Worm (Caenorhabditis elegans): Measurements from ENCODE around the gene srm-6.

Gene srm-6

DNA sequence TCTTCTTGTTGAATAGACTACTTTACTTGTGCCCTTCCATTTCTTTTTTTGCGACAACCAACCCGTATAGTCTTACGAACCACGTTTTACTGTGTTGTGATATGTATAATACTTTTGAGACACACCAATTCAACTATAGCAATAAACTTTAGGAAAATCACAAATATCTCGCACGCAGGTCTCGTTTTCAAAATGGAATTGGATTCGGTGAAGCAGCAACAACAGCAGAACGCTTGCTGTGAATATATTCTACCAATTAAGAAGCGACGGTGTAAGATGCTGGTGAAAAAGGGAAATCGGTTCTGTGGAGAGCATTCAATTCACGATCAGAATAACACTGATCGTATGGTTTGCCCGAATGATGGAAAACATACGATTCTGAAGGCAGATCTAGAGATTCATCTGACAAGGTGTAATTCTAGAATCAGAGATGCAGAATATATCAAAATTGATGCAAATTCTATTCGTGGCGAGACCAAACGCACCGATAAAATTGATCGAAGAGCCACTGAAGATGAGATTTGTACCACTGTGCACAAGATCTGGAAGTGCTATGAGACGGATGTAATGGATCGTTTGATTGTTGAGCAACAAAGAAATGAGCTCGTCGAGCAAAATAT lies 17.6 kb downstream of the srm-6 start, which contains the start of gene Y49A3A.3 (continued):
- peak; percentile 13 for TF ChIP-seq akir-1 (GFP tag; optimal IDR thresholded peaks at IDR 0.05)
- peak; percentile 2 for TF ChIP-seq lsl-1 (GFP tag; optimal IDR thresholded peaks at IDR 0.05)
- peak; percentile 63 for TF ChIP-seq hrde-1 (tag; optimal IDR thresholded peaks at IDR 0.05; ENCODE audit: borderline replicate concordance)
- peak; percentile 43 for TF ChIP-seq lin-54 (GFP tag; optimal IDR thresholded peaks at IDR 0.05)
- TF ChIP-seq B0261.1 (tag; optimal IDR thresholded peaks at IDR 0.05): no peak
- no peak for TF ChIP-seq D2030.7 (GFP tag; IDR thresholded peaks at IDR 0.05)
- TF ChIP-seq bed-1 (GFP tag; IDR thresholded peaks at IDR 0.05): no peak
- no peak for TF ChIP-seq rpc-1 (optimal IDR thresholded peaks at IDR 0.05)
- TF ChIP-seq rpc-1 (tag; optimal IDR thresholded peaks at IDR 0.05): no peak
- peak; percentile 46 for TF ChIP-seq mel-28 (tag; optimal IDR thresholded peaks at IDR 0.05; ENCODE audit: borderline replicate concordance)
- TF ChIP-seq snpc-1.3 (tag; optimal IDR thresholded peaks at IDR 0.05; ENCODE audit: insufficient read depth): no peak
- no peak for TF ChIP-seq ccch-3 (GFP tag; optimal IDR thresholded peaks at IDR 0.05)
- TF ChIP-seq hmg-20 (GFP tag; IDR thresholded peaks at IDR 0.05): no peak
- TF ChIP-seq C17E4.6 (GFP tag; IDR thresholded peaks at IDR 0.05): no peak
- 0 out of 2 replicates have a peak, but pooled peaks have one; percentile 78 for TF ChIP-seq Y53G8AR.9 (GFP tag; conservative IDR thresholded peaks at IDR 0.05)
- TF ChIP-seq B0019.2 (GFP tag; conservative IDR thresholded peaks at IDR 0.05): no peak
- 0 out of 2 replicates have a peak, but pooled peaks have one; percentile 60 for TF ChIP-seq cebp-2 (GFP tag; IDR thresholded peaks at IDR 0.05)
- no peak for TF ChIP-seq unc-62 (GFP tag; optimal IDR thresholded peaks at IDR 0.05)
- peak; percentile 65 for TF ChIP-seq B0035.1 (tag; optimal IDR thresholded peaks at IDR 0.05)
- no peak for TF ChIP-seq lsy-27 (tag; optimal IDR thresholded peaks at IDR 0.05; ENCODE audit: borderline replicate concordance, insufficient read depth)
- TF ChIP-seq ets-4 (GFP tag; optimal IDR thresholded peaks at IDR 0.05): no peak
- no peak for TF ChIP-seq F49E8.2 (tag; optimal IDR thresholded peaks at IDR 0.05; ENCODE audit: insufficient read depth)
- TF ChIP-seq B0336.3 (GFP tag; IDR thresholded peaks at IDR 0.05): peak; percentile 94
- no peak for TF ChIP-seq hlh-26 (GFP tag; conservative IDR thresholded peaks at IDR 0.05)
- no peak for TF ChIP-seq ceh-58 (GFP tag; IDR thresholded peaks at IDR 0.05)
- TF ChIP-seq ceh-27 (GFP tag; optimal IDR thresholded peaks at IDR 0.05): no peak
- no peak for TF ChIP-seq cebp-1 (GFP tag; IDR thresholded peaks at IDR 0.05)
- TF ChIP-seq cebp-1 (tag; optimal IDR thresholded peaks at IDR 0.05): peak; percentile 70
- TF ChIP-seq F55B11.4 (tag; optimal IDR thresholded peaks at IDR 0.05; ENCODE audit: borderline replicate concordance, insufficient read depth): no peak
- no peak; the same call in 1 of the 2 replicates for TF ChIP-seq Y79H2A.3 (GFP tag; conservative IDR thresholded peaks at IDR 0.05)
- TF ChIP-seq snpc-4 (GFP tag; optimal IDR thresholded peaks at IDR 0.05): no peak
- TF ChIP-seq snpc-4 (tag; optimal IDR thresholded peaks at IDR 0.05): peak in 3 of 4 experiments; percentile 51 to 63 (median 59)
- TF ChIP-seq snpc-1.1 (tag; optimal IDR thresholded peaks at IDR 0.05; ENCODE audit: insufficient read depth): peak; percentile 15
- TF ChIP-seq tbx-9 (tag; optimal IDR thresholded peaks at IDR 0.05; ENCODE audit: borderline replicate concordance): no peak
- TF ChIP-seq T07F8.4 (tag; optimal IDR thresholded peaks at IDR 0.05): no peak
- peak; percentile 43 for TF ChIP-seq attf-5 (GFP tag; optimal IDR thresholded peaks at IDR 0.05)
- TF ChIP-seq gei-17 (GFP tag; optimal IDR thresholded peaks at IDR 0.05): peak; percentile 24
- TF ChIP-seq repo-1 (tag; optimal IDR thresholded peaks at IDR 0.05): peak; percentile 95
- no peak for TF ChIP-seq madf-8 (GFP tag; conservative IDR thresholded peaks at IDR 0.05)
- TF ChIP-seq nhr-90 (tag; optimal IDR thresholded peaks at IDR 0.05): peak; percentile 36
- TF ChIP-seq ztf-25 (GFP tag; IDR thresholded peaks at IDR 0.05): no peak
- TF ChIP-seq F23B12.7 (tag; optimal IDR thresholded peaks at IDR 0.05; ENCODE audit: insufficient read depth): no peak
